Fruit fly (Drosophila melanogaster): ENCODE data around the gene shps.
A peak's percentile ranks its signal among the peaks of the same experiment; 100 is the strongest.

Gene shps

DNA sequence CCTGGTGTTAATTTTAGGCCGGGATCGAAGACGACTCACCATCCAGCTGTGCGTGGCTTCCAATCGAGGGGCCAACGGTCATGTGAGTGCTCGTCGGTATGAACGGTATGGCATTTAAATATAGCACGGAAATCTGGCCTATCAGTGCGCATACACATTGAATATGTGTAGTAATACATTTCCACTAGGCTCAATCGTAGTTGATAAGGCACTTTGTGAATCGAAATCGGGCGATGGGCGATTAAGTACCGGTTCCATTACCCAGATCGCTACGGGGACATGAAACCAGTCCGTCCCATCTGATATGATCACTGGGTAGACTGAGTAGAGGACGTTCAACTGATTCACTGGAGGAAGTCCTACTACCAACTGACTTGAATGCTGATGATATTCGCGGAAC is 6.1 kb downstream of the shps start:
- TF ChIP-seq Ets98B (GFP tag; IDR thresholded peaks at IDR 0.05), result peak; percentile 14; the same call in 1 of the 2 replicates
- peak; percentile 29 for TF ChIP-seq CG13204 (GFP tag; optimal IDR thresholded peaks at IDR 0.05)
- TF ChIP-seq rn (GFP tag; IDR thresholded peaks at IDR 0.05), result no peak
- TF ChIP-seq EcR (GFP tag; optimal IDR thresholded peaks at IDR 0.05), result peak; percentile 93

- TF ChIP-seq CG10348 (GFP tag; IDR thresholded peaks at IDR 0.05), result no peak
- TF ChIP-seq EcR (GFP tag; optimal IDR thresholded peaks at IDR 0.05), result peak; percentile 27
- no peak for TF ChIP-seq CG32121 (GFP tag; IDR thresholded peaks at IDR 0.05)
- TF ChIP-seq CG13204 (GFP tag; optimal IDR thresholded peaks at IDR 0.05), result peak; percentile 17
- peak; percentile 15 for TF ChIP-seq gl (tag; optimal IDR thresholded peaks at IDR 0.05)
- TF ChIP-seq Pif1B (GFP tag; optimal IDR thresholded peaks at IDR 0.05), result no peak
Observed at dm6 chr3R:24287157-24287556, 7.8 kb downstream of the shps start.

dm6 chr3R:24289768-24290349 is 10.5 kb downstream of the shps start, which contains the start of the genes CG34290 and Uck:
Gene CG34290, minus strand, starts transcription at chr3R:24289818.
Gene Uck, plus strand, starts transcription at chr3R:24290172.
- TF ChIP-seq Ets98B (GFP tag; IDR thresholded peaks at IDR 0.05) (no peak; the same call in 1 of the 2 replicates), CG34367 (tag; optimal IDR thresholded peaks at IDR 0.05) (peak; percentile 52), CG4496 (GFP tag; IDR thresholded peaks at IDR 0.05) (peak; percentile 57; the same call in 2 of the 3 replicates), CG17806 (tag; optimal IDR thresholded peaks at IDR 0.05) (no peak), CG32121 (GFP tag; IDR thresholded peaks at IDR 0.05) (0 out of 2 replicates have a peak, but pooled peaks have one; percentile 26), CG10348 (GFP tag; IDR thresholded peaks at IDR 0.05) (no peak), Pif1A (GFP tag; optimal IDR thresholded peaks at IDR 0.05) (peak; percentile 28), CG8301 (tag; optimal IDR thresholded peaks at IDR 0.05) (peak; percentile 20), rn (GFP tag; IDR thresholded peaks at IDR 0.05) (no peak), D1 (tag; optimal IDR thresholded peaks at IDR 0.05) (no peak), CG9948 (tag; optimal IDR thresholded peaks at IDR 0.05) (no peak), gl (tag; optimal IDR thresholded peaks at IDR 0.05) (peak; percentile 45), Pif1B (GFP tag; optimal IDR thresholded peaks at IDR 0.05) (no peak), Snoo (tag; optimal IDR thresholded peaks at IDR 0.05) (peak; percentile 72), CG14655 (GFP tag; optimal IDR thresholded peaks at IDR 0.05) (no peak), fd96Ca (GFP tag; IDR thresholded peaks at IDR 0.05) (peak; percentile 36; the same call in 1 of the 3 replicates), CG13204 (GFP tag; optimal IDR thresholded peaks at IDR 0.05) (no peak), EcR (GFP tag; optimal IDR thresholded peaks at IDR 0.05) (no peak), CG8159 (tag; optimal IDR thresholded peaks at IDR 0.05) (peak; percentile 7), CG12605 (GFP tag; IDR thresholded peaks at IDR 0.05) (no peak), CG15710 (tag; optimal IDR thresholded peaks at IDR 0.05) (peak; percentile 46)

DNA sequence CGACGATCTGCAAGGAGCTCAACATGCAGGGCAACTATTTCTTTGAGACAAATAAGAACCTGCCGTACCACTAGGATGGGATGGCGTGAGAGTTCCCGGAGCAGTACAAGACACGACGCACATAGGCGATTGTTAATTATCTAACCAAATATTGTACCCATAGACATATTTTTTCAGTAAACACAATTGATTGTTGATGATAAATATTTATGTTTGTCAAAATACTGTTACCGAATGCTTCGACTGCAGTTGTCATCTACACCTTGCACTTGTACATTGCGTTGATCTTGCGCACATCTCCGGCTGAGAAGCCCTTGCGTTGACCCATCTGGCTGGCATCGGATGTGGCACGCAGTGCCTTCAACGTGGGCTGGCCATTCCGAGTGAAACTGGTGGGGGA is 13.8 kb downstream of the shps start:
- TF ChIP-seq D1 (tag; optimal IDR thresholded peaks at IDR 0.05), result no peak
- no peak for TF ChIP-seq Ets98B (GFP tag; IDR thresholded peaks at IDR 0.05)
- TF ChIP-seq CG9948 (tag; optimal IDR thresholded peaks at IDR 0.05), result no peak
- TF ChIP-seq CG13204 (GFP tag; optimal IDR thresholded peaks at IDR 0.05), result no peak
- no peak for TF ChIP-seq Snoo (tag; optimal IDR thresholded peaks at IDR 0.05)
- no peak for TF ChIP-seq CG32121 (GFP tag; IDR thresholded peaks at IDR 0.05)
- TF ChIP-seq fd96Ca (GFP tag; IDR thresholded peaks at IDR 0.05), result no peak
- TF ChIP-seq CG10348 (GFP tag; IDR thresholded peaks at IDR 0.05), result no peak
- no peak for TF ChIP-seq CG8301 (tag; optimal IDR thresholded peaks at IDR 0.05)
- no peak for TF ChIP-seq Pif1A (GFP tag; optimal IDR thresholded peaks at IDR 0.05)
- TF ChIP-seq CG12605 (GFP tag; IDR thresholded peaks at IDR 0.05), result no peak
- TF ChIP-seq CG17806 (tag; optimal IDR thresholded peaks at IDR 0.05), result no peak
- TF ChIP-seq rn (GFP tag; IDR thresholded peaks at IDR 0.05), result no peak
- TF ChIP-seq CG15710 (tag; optimal IDR thresholded peaks at IDR 0.05), result no peak
- TF ChIP-seq EcR (GFP tag; optimal IDR thresholded peaks at IDR 0.05), result no peak
- no peak for TF ChIP-seq CG14655 (GFP tag; optimal IDR thresholded peaks at IDR 0.05)
- TF ChIP-seq Pif1B (GFP tag; optimal IDR thresholded peaks at IDR 0.05), result no peak
- no peak for TF ChIP-seq CG34367 (tag; optimal IDR thresholded peaks at IDR 0.05)

- TF ChIP-seq rn (GFP tag; IDR thresholded peaks at IDR 0.05), result no peak
- TF ChIP-seq fd96Ca (GFP tag; IDR thresholded peaks at IDR 0.05), result no peak
- no peak for TF ChIP-seq Pif1A (GFP tag; optimal IDR thresholded peaks at IDR 0.05)
- TF ChIP-seq EcR (GFP tag; optimal IDR thresholded peaks at IDR 0.05), result no peak
- TF ChIP-seq CG14655 (GFP tag; optimal IDR thresholded peaks at IDR 0.05), result no peak
- no peak for TF ChIP-seq Snoo (tag; optimal IDR thresholded peaks at IDR 0.05)
- no peak for TF ChIP-seq Pif1B (GFP tag; optimal IDR thresholded peaks at IDR 0.05)
- no peak for TF ChIP-seq CG9948 (tag; optimal IDR thresholded peaks at IDR 0.05)
- TF ChIP-seq CG15710 (tag; optimal IDR thresholded peaks at IDR 0.05), result no peak
- no peak for TF ChIP-seq CG4496 (GFP tag; IDR thresholded peaks at IDR 0.05)
- TF ChIP-seq CG8301 (tag; optimal IDR thresholded peaks at IDR 0.05), result no peak
- no peak for TF ChIP-seq CG34367 (tag; optimal IDR thresholded peaks at IDR 0.05)
- no peak for TF ChIP-seq Ets98B (GFP tag; IDR thresholded peaks at IDR 0.05)
- TF ChIP-seq CG12605 (GFP tag; IDR thresholded peaks at IDR 0.05), result no peak
- no peak for TF ChIP-seq CG32121 (GFP tag; IDR thresholded peaks at IDR 0.05)
- TF ChIP-seq gl (tag; optimal IDR thresholded peaks at IDR 0.05), result no peak
- no peak for TF ChIP-seq CG8159 (tag; optimal IDR thresholded peaks at IDR 0.05)
Observed at dm6 chr3R:24294299-24294698, 14.9 kb downstream of the shps start, which contains the start of gene CG5715. Gene CG5715, minus strand, starts transcription at chr3R:24294399.
